Worm (Caenorhabditis elegans) whole organism, L2 larva: ENCODE data around the gene C18D11.7.

Experiments used
- ceh-16 ChIP-seq: fragments of 150-350 bp; optimal IDR thresholded peaks from 2 replicates; lab custom pipeline; 2014; ENCODE audit warnings: missing biosample characterization, missing genetic modification characterization
- ceh-82 ChIP-seq: fragments of 150-350 bp; optimal IDR thresholded peaks from 2 replicates; lab custom pipeline; 2014; ENCODE audit warnings: missing biosample characterization, missing genetic modification characterization
- mdl-1 ChIP-seq, 2 experiments: fragments of 150-350 bp in 1 of 2; sonication (generic microtip) in 1 of 2; optimal IDR thresholded peaks; 2 replicates each; lab custom pipeline; 2017; ENCODE audit warnings: missing biosample characterization in 2 of 2, missing genetic modification characterization in 2 of 2

ce11 chrIII:11847014-11847413 lies 40.4 kb upstream of the C18D11.7 start:
- TF ChIP-seq mdl-1 (tag; optimal IDR thresholded peaks at IDR 0.05; lab: Kevin White, UChicago) = no peak
- TF ChIP-seq ceh-16 (tag; lab: Kevin White, UChicago) = no peak
- no peak for TF ChIP-seq ceh-82 (tag; lab: Kevin White, UChicago)
